Worm (Caenorhabditis elegans): ENCODE results near the gene T21E8.5.

Gene T21E8.5

ce11 chrX:10914421-10915277 lies 28.7 kb downstream of the T21E8.5 start:
- no peak for TF ChIP-seq unc-62 (GFP tag; optimal IDR thresholded peaks at IDR 0.05)

DNA sequence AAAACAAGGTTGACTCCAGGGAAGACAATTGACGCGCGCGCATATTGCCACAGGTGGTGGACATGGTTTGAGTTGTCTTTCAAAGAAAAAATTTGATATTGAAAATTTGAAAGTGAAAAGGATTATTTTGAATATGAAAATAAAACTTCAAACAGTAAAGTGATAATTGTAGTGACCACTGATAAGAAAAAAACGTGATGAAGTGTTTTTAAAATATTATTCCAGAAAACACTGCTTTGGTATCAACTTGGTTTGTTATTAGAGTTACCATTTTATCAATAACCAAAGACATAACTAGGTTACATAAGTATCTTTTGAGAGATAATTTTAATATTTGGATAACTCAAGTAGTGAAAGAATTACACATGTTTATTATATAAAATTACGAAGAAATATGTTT lies 30.2 kb downstream of the T21E8.5 start:
- no peak for TF ChIP-seq unc-62 (GFP tag; optimal IDR thresholded peaks at IDR 0.05)

ce11 chrX:10919613-10920012 lies 33.6 kb downstream of the T21E8.5 start, which contains the start of gene nstp-9:
Gene nstp-9, minus strand, starts transcription at chrX:10919713.
- TF ChIP-seq unc-62 (GFP tag; optimal IDR thresholded peaks at IDR 0.05): no peak

DNA sequence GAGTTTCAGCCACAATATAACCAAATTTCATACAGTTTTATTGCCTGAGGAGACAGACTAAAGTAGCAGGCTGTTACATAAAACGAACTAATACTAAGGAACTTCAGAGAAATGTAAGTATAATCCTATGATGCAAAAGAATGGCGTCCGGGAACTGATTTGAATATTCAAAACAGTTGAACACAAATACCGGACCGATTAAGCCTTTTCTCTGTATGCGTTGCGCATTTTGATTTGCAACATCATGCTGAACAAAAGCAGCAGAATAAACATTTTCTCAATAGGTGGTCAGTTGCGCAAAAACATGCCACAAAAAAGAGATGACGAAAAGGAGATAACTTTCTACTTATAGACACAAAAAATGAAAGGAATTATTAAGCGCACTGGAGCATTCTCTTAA lies 38.1 kb downstream of the T21E8.5 start:
- no peak for TF ChIP-seq unc-62 (GFP tag; optimal IDR thresholded peaks at IDR 0.05)

DNA sequence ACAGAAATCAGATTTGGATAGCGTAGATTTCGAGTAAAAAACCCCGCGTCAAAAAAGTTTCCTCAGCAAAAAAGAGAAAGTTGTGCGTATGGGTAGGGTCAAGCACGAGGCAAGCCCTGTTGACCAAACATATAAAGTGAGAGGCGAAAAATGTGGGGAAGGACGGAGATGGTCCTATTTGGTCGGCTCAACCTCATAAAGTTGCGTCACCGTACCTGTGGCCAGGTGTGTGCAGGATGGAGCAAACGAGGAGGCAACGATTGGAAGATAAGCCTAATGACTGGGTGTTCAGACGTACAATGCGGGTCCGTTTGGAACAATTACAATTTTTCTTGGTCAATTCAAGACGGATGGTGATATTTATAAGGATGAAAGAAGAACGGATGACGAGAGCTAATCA lies 41.2 kb downstream of the T21E8.5 start:
- no peak for TF ChIP-seq unc-62 (GFP tag; optimal IDR thresholded peaks at IDR 0.05)

DNA sequence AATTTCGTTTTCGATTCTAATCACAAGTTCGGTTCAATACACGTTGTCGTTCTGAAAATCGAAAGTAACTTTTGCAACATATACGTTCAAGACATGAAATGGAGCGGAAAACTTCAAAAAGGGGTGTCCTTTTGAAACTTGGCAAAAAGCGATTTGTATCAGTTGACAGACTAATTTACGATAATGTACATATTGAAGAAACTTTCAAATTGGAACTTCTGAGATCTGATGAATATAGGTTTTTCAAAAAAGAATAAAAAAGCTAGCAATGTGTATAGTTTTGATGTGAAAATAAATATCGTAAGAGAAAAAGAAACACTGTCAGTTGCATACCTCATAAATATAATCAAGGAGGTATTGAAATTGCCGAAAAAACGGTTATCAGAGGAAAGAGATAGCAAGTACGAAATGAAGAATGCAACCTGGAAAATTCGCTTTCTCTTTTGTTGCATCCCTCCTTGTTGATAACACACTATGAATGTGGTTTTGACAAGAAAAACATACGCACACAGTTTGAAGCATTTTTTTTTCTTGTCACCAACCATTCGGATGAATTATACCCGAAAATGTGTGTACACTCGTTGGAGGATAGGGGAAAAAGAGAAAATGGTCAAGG lies 43.1 kb downstream of the T21E8.5 start, which contains the start of gene dgn-1:
Gene dgn-1 (minus strand): TSS at position 51 of the 616 bp plus-strand sequence.
- no peak for TF ChIP-seq unc-62 (GFP tag; optimal IDR thresholded peaks at IDR 0.05)

DNA sequence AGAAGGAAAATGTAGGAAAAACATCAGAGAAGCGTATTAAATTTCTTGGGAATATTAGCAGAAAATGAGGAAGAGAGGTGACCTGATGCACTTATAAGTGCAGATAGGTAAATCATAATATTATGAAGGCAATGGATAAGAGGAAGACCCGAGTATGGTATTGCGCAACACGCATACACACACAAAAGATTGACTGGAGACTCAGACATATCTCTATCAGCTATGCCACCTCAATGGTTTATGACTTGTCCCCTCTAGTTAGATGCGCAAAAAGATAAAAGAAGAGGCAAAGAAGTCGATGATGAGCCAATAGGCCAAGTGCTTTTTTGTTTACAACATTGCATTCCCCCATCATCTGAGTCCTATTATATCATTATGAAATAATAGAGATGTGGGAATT lies 46.1 kb downstream of the T21E8.5 start:
- no peak for TF ChIP-seq unc-62 (GFP tag; optimal IDR thresholded peaks at IDR 0.05)

DNA sequence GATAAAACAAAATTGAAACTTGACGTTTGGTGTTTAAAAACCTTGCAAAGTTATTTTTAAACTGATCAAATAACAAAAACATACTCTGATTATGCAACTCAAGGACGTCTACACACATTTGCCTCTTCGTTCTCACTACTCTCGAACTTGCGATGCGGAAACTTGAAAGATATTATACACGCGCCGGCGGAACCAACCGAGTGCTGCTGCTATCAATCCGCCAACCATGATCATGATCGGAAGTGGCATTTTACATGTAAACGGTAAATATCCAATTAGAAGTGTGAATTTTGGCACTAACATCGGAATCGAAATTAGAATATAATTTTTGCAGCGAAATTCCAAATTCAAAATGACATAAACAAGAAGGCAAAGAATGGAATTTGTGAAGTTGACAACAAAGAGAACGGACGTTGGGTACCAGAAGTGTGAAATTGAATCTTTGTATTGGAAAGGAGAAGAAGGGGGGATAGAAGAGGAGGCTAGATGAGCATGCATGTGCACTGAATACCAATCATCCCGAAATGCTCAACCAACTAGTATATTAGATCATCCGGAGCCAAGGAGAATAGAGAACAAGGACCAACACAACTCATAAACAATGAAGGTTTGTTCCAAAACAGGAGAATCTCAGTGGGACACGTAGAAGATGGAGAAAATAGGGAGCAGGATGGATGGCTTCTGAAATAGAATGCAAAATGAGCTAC lies 47.5 kb downstream of the T21E8.5 start:
- no peak for TF ChIP-seq unc-62 (GFP tag; optimal IDR thresholded peaks at IDR 0.05)

Data from whole organism, dauer.